Fruit fly (Drosophila melanogaster): Measurements from ENCODE around the gene lectin-21Ca.

lectin-21Ca gene

dm6 chr2L:674923-675322 lies 50.5 kb downstream of the lectin-21Ca start (continued):
- TF ChIP-seq Sox102F (GFP tag; optimal IDR thresholded peaks at IDR 0.05) (peak; percentile 71), CG6276 (GFP tag; optimal IDR thresholded peaks at IDR 0.05) (no peak), esn (GFP tag; optimal IDR thresholded peaks at IDR 0.05) (peak; percentile 74), CG8119 (GFP tag; IDR thresholded peaks at IDR 0.05) (peak; percentile 30; the same call in 1 of the 3 replicates), CG34406 (GFP tag; optimal IDR thresholded peaks at IDR 0.05) (peak; percentile 69), CG11294 (GFP tag; IDR thresholded peaks at IDR 0.05) (no peak), Blimp-1 (GFP tag; optimal IDR thresholded peaks at IDR 0.05) (no peak), svp (GFP tag) (peak; percentile 92)

All from whole organism, prepupa.